Worm (Caenorhabditis elegans): ENCODE results near the gene melo-3.

DNA sequence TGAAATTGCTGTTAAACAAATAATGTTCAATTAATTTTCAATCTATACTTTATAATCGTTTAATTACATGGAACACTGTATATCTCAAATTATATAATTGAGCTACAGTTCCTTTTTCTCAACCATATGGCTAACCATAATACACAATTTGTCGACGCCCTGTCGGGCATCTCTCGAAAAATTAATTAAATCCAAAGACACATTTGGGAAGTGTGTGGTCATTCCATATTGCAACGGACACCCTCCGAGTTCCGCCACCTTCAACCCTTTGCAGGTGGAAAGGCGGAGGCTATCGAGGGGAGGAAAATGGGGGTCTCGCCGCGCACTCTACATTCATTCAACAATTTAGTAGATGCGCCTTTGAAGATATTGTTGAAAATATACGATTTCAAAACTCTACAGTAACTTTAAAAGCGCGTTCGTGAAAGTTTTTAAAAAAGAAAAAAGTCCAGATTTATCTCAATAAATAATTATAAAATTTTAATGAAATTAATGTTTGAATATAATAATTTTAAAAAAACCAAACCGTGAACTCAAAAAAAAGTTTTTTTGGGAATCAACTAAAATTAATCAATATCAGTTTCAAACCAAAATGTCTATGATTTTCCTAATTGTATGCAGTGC lies 7.7 kb downstream of the melo-3 start, which contains the start of gene F14H8.8:
- TF ChIP-seq klf-2 (GFP tag; conservative IDR thresholded peaks at IDR 0.05) (no peak), tab-1 (GFP tag; IDR thresholded peaks at IDR 0.05) (no peak), flt-1 (GFP tag; IDR thresholded peaks at IDR 0.05) (no peak), cog-1 (tag; optimal IDR thresholded peaks at IDR 0.05) (no peak), ztf-23 (GFP tag; IDR thresholded peaks at IDR 0.05) (no peak), T22C8.4 (GFP tag; IDR thresholded peaks at IDR 0.05) (no peak), med-1 (GFP tag; optimal IDR thresholded peaks at IDR 0.05; ENCODE audit: insufficient read depth) (no peak), ztf-29 (GFP tag; IDR thresholded peaks at IDR 0.05) (no peak), ref-1 (GFP tag; conservative IDR thresholded peaks at IDR 0.05) (no peak)

All from whole organism, midembryonic.